Fruit fly (Drosophila melanogaster): ENCODE measurements around the gene Ctr1A.

Ctr1A gene

dm6 chrX:6710258-6710657, 48.8 kb downstream of the Ctr1A start:
- TF ChIP-seq CG9705 (GFP tag; optimal IDR thresholded peaks at IDR 0.05): no peak
- TF ChIP-seq jim (GFP tag; optimal IDR thresholded peaks at IDR 0.05): no peak
- TF ChIP-seq Rel (GFP tag; optimal IDR thresholded peaks at IDR 0.05): no peak
- TF ChIP-seq Rel (tag; optimal IDR thresholded peaks at IDR 0.05): no peak
- TF ChIP-seq dmrt93B (GFP tag; optimal IDR thresholded peaks at IDR 0.05): no peak
- no peak for TF ChIP-seq woc (GFP tag; optimal IDR thresholded peaks at IDR 0.05)
- TF ChIP-seq h (GFP tag; optimal IDR thresholded peaks at IDR 0.05): no peak
- TF ChIP-seq sage (GFP tag; optimal IDR thresholded peaks at IDR 0.05): no peak
- TF ChIP-seq Myc (optimal IDR thresholded peaks at IDR 0.05): no peak
- no peak for TF ChIP-seq Vsx2 (GFP tag; optimal IDR thresholded peaks at IDR 0.05; ENCODE audit: partially characterized antibody)
- TF ChIP-seq Abd-B (GFP tag; optimal IDR thresholded peaks at IDR 0.05): no peak
- TF ChIP-seq Sp1 (GFP tag; optimal IDR thresholded peaks at IDR 0.05): no peak
- TF ChIP-seq rgr (GFP tag; optimal IDR thresholded peaks at IDR 0.05): no peak

dm6 chrX:6710665-6711064, 49.2 kb downstream of the Ctr1A start:
- no peak for TF ChIP-seq GATAd (GFP tag; optimal IDR thresholded peaks at IDR 0.05)
- TF ChIP-seq Hr83 (GFP tag; optimal IDR thresholded peaks at IDR 0.05; ENCODE audit: poor library complexity, severe bottlenecking): no peak
- no peak for TF ChIP-seq OdsH (GFP tag; optimal IDR thresholded peaks at IDR 0.05)
- no peak for TF ChIP-seq Myc (optimal IDR thresholded peaks at IDR 0.05)
- no peak for TF ChIP-seq HLH106 (tag; optimal IDR thresholded peaks at IDR 0.05)
- TF ChIP-seq foxo (GFP tag; optimal IDR thresholded peaks at IDR 0.05): no peak
- no peak for TF ChIP-seq br (GFP tag; optimal IDR thresholded peaks at IDR 0.05)
- TF ChIP-seq lola (GFP tag; optimal IDR thresholded peaks at IDR 0.05): no peak
- no peak for TF ChIP-seq Sp1 (GFP tag; optimal IDR thresholded peaks at IDR 0.05)
- no peak for TF ChIP-seq dsf (GFP tag; optimal IDR thresholded peaks at IDR 0.05; ENCODE audit: borderline replicate concordance)
- TF ChIP-seq Hr78 (GFP tag; optimal IDR thresholded peaks at IDR 0.05): no peak
- TF ChIP-seq ey (GFP tag; optimal IDR thresholded peaks at IDR 0.05): no peak
- TF ChIP-seq Mio (GFP tag; optimal IDR thresholded peaks at IDR 0.05): no peak
- TF ChIP-seq CrebA (GFP tag; optimal IDR thresholded peaks at IDR 0.05; ENCODE audit: borderline replicate concordance): no peak
- TF ChIP-seq jim (GFP tag; optimal IDR thresholded peaks at IDR 0.05): no peak
- no peak for TF ChIP-seq CG9705 (GFP tag; optimal IDR thresholded peaks at IDR 0.05)
- TF ChIP-seq Dif (GFP tag; optimal IDR thresholded peaks at IDR 0.05; ENCODE audit: partially characterized antibody): no peak
- TF ChIP-seq Abd-B (GFP tag; optimal IDR thresholded peaks at IDR 0.05): no peak
- no peak for TF ChIP-seq Rel (GFP tag; optimal IDR thresholded peaks at IDR 0.05)
- TF ChIP-seq Rel (tag; optimal IDR thresholded peaks at IDR 0.05): no peak
- TF ChIP-seq pan (optimal IDR thresholded peaks at IDR 0.05): no peak

DNA sequence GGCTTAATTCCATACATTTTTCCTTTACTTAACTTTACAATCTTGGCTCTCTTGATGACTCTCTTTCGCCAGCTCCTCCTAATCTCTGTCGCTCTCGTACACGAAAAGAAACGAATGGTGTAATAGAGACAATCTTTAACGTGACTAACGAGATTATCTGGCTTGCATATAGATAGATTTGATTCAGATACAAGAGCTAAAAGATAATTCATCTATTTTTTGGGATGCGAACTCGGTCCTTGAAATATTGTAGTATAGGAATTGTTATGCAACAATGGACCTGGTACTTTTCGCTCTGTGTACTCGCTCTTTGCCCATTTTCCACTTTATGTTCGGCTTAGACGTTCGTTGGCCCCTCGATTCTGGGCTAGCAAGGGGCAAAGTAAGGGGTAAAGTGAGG, 49.8 kb downstream of the Ctr1A start:
- peak; percentile 55 for TF ChIP-seq psq (GFP tag; optimal IDR thresholded peaks at IDR 0.05)
- TF ChIP-seq GATAd (GFP tag; optimal IDR thresholded peaks at IDR 0.05): no peak
- no peak for TF ChIP-seq lola (GFP tag; optimal IDR thresholded peaks at IDR 0.05)
- TF ChIP-seq tai (GFP tag; optimal IDR thresholded peaks at IDR 0.05): peak; percentile 0
- TF ChIP-seq Dfd (GFP tag; optimal IDR thresholded peaks at IDR 0.05): no peak
- TF ChIP-seq Rel (GFP tag; optimal IDR thresholded peaks at IDR 0.05): no peak
- no peak for TF ChIP-seq Rel (tag; optimal IDR thresholded peaks at IDR 0.05)
- peak; percentile 74 for TF ChIP-seq ey (GFP tag; optimal IDR thresholded peaks at IDR 0.05)
- TF ChIP-seq Sp1 (GFP tag; optimal IDR thresholded peaks at IDR 0.05): peak; percentile 53
- TF ChIP-seq rgr (GFP tag; optimal IDR thresholded peaks at IDR 0.05): peak; percentile 62
- TF ChIP-seq dl (GFP tag; optimal IDR thresholded peaks at IDR 0.05; ENCODE audit: insufficient read depth in 1 of 2, partially characterized antibody in 2 of 2): no peak
- no peak for TF ChIP-seq N (GFP tag; optimal IDR thresholded peaks at IDR 0.05)
- TF ChIP-seq Dif (GFP tag; optimal IDR thresholded peaks at IDR 0.05; ENCODE audit: partially characterized antibody): no peak
- TF ChIP-seq dmrt93B (GFP tag; optimal IDR thresholded peaks at IDR 0.05): peak; percentile 22
- TF ChIP-seq h (GFP tag; optimal IDR thresholded peaks at IDR 0.05): peak; percentile 63
- no peak for TF ChIP-seq pan (optimal IDR thresholded peaks at IDR 0.05)
- no peak for TF ChIP-seq Vsx2 (GFP tag; optimal IDR thresholded peaks at IDR 0.05; ENCODE audit: partially characterized antibody)
- TF ChIP-seq usp (GFP tag; optimal IDR thresholded peaks at IDR 0.05): no peak
- peak; percentile 40 for TF ChIP-seq br (GFP tag; optimal IDR thresholded peaks at IDR 0.05)
- TF ChIP-seq CG9705 (GFP tag; optimal IDR thresholded peaks at IDR 0.05): no peak
- TF ChIP-seq fru (GFP tag; optimal IDR thresholded peaks at IDR 0.05): peak; percentile 76
- TF ChIP-seq CG32264 (GFP tag; optimal IDR thresholded peaks at IDR 0.05): peak; percentile 16
- TF ChIP-seq foxo (GFP tag; optimal IDR thresholded peaks at IDR 0.05): peak in 1 of 2 experiments; percentile 69
- TF ChIP-seq woc (GFP tag; optimal IDR thresholded peaks at IDR 0.05): peak; percentile 7
- TF ChIP-seq sv (GFP tag; optimal IDR thresholded peaks at IDR 0.05): peak; percentile 58
- peak; percentile 47 for TF ChIP-seq HLH106 (tag; optimal IDR thresholded peaks at IDR 0.05)
- peak; percentile 58 for TF ChIP-seq OdsH (GFP tag; optimal IDR thresholded peaks at IDR 0.05)
- TF ChIP-seq Hr83 (GFP tag; optimal IDR thresholded peaks at IDR 0.05; ENCODE audit: poor library complexity, severe bottlenecking): no peak
